Fruit fly (Drosophila melanogaster): ENCODE results near the gene CG1307.

dm6 chr3R:6672303-6673007 is 15.2 kb upstream of the CG1307 start:
- TF ChIP-seq OdsH (GFP tag; optimal IDR thresholded peaks at IDR 0.05) (no peak), Rel (GFP tag; optimal IDR thresholded peaks at IDR 0.05) (no peak), Rel (tag; optimal IDR thresholded peaks at IDR 0.05) (no peak), HLH106 (tag; optimal IDR thresholded peaks at IDR 0.05) (no peak), usp (GFP tag; optimal IDR thresholded peaks at IDR 0.05) (no peak), psq (GFP tag; optimal IDR thresholded peaks at IDR 0.05) (no peak), GATAd (GFP tag; optimal IDR thresholded peaks at IDR 0.05) (no peak), brk (GFP tag; optimal IDR thresholded peaks at IDR 0.05) (no peak), rgr (GFP tag; optimal IDR thresholded peaks at IDR 0.05) (no peak), CG32264 (GFP tag; optimal IDR thresholded peaks at IDR 0.05) (no peak), h (GFP tag; optimal IDR thresholded peaks at IDR 0.05) (no peak), Vsx2 (GFP tag; optimal IDR thresholded peaks at IDR 0.05; ENCODE audit: partially characterized antibody) (no peak)
